Fruit fly (Drosophila melanogaster) whole organism, prepupa: Measurements from ENCODE around the gene CG10317.

ENCODE experiments used
- Blimp-1 ChIP-seq: fragments of 200-800 bp; sonication (Bioruptor generic); optimal IDR thresholded peaks from 3 replicates; lab custom pipeline; 2017; ENCODE audit warnings: missing biosample characterization, missing genetic modification characterization, mild to moderate bottlenecking, moderate library complexity, missing genetic modification reagents
- CG10631 ChIP-seq: fragments of 200-800 bp; sonication (Bioruptor generic); optimal IDR thresholded peaks from 2 replicates; lab custom pipeline; 2016; ENCODE audit warnings: missing biosample characterization, missing genetic modification characterization
- CG11902 ChIP-seq: fragments of 200-800 bp; sonication (Bioruptor generic); optimal IDR thresholded peaks from 3 replicates; lab custom pipeline; 2016; ENCODE audit warnings: missing biosample characterization, missing genetic modification characterization
- CG15336 ChIP-seq: fragments of 200-800 bp; sonication (Bioruptor generic); IDR thresholded peaks from 2 replicates; pipeline ENCODE4 v1.3.6; 2022; ENCODE audit warnings: missing biosample characterization, missing genetic modification characterization
- CG1621 ChIP-seq: fragments of 200-800 bp; sonication (Bioruptor generic); optimal IDR thresholded peaks from 3 replicates; lab custom pipeline; 2018; ENCODE audit warnings: missing biosample characterization, mild to moderate bottlenecking, missing genetic modification characterization
- CG16779 ChIP-seq: fragments of 200-800 bp; sonication (Bioruptor generic); optimal IDR thresholded peaks from 3 replicates; lab custom pipeline; 2017; ENCODE audit warnings: missing biosample characterization, mild to moderate bottlenecking, missing genetic modification characterization
- CG3032 ChIP-seq: fragments of 200-800 bp; optimal IDR thresholded peaks from 2 replicates; lab custom pipeline; 2019; ENCODE audit warnings: missing biosample characterization, mild to moderate bottlenecking, missing genetic modification characterization, moderate library complexity
- CG31627 ChIP-seq: fragments of 200-800 bp; sonication (Bioruptor generic); optimal IDR thresholded peaks from 3 replicates; lab custom pipeline; 2016; ENCODE audit warnings: missing biosample characterization, missing genetic modification characterization
- CG32006 ChIP-seq: fragments of 200-800 bp; sonication (Bioruptor generic); optimal IDR thresholded peaks from 3 replicates; lab custom pipeline; 2017; ENCODE audit warnings: missing biosample characterization, mild to moderate bottlenecking, missing genetic modification characterization
- CG34406 ChIP-seq: fragments of 200-800 bp; sonication (Bioruptor generic); optimal IDR thresholded peaks from 3 replicates; lab custom pipeline; 2016; ENCODE audit warnings: missing biosample characterization, missing genetic modification characterization
- CG3919 ChIP-seq: fragments of 200-800 bp; sonication (Bioruptor generic); optimal IDR thresholded peaks from 3 replicates; lab custom pipeline; 2016; ENCODE audit warnings: missing biosample characterization, missing genetic modification characterization
- CG4318 ChIP-seq: fragments of 200-800 bp; sonication (Bioruptor generic); optimal IDR thresholded peaks from 3 replicates; lab custom pipeline; 2017; ENCODE audit warnings: missing biosample characterization, mild to moderate bottlenecking, missing genetic modification characterization
- CG6163 ChIP-seq: fragments of 200-800 bp; sonication (Bioruptor generic); IDR thresholded peaks from 3 replicates; pipeline ENCODE4 v1.3.6; 2022; ENCODE audit warnings: missing biosample characterization, missing genetic modification characterization
- CG6276 ChIP-seq: fragments of 200-800 bp; sonication (Bioruptor generic); optimal IDR thresholded peaks from 2 replicates; lab custom pipeline; 2017; ENCODE audit warnings: missing biosample characterization, mild to moderate bottlenecking, missing genetic modification characterization
- CG6792 ChIP-seq: fragments of 200-800 bp; sonication (Bioruptor generic); optimal IDR thresholded peaks from 3 replicates; lab custom pipeline; 2016; ENCODE audit warnings: missing biosample characterization, missing genetic modification characterization
- CG6808 ChIP-seq: fragments of 200-800 bp; sonication (Bioruptor generic); optimal IDR thresholded peaks from 3 replicates; lab custom pipeline; 2017; ENCODE audit warnings: missing biosample characterization, missing genetic modification characterization, mild to moderate bottlenecking, moderate library complexity, missing genetic modification reagents
- CG7368 ChIP-seq: fragments of 200-800 bp; sonication (Bioruptor generic); optimal IDR thresholded peaks from 3 replicates; lab custom pipeline; 2016; ENCODE audit warnings: missing biosample characterization, missing genetic modification characterization
- CG8119 ChIP-seq: fragments of 200-800 bp; sonication (Bioruptor generic); IDR thresholded peaks from 3 replicates; pipeline ENCODE4 v1.3.6; 2022; ENCODE audit warnings: missing biosample characterization, missing genetic modification characterization
- CG8319 ChIP-seq: fragments of 200-800 bp; sonication (Bioruptor generic); optimal IDR thresholded peaks from 3 replicates; lab custom pipeline; 2016; ENCODE audit warnings: missing biosample characterization, missing genetic modification characterization
- CG9139 ChIP-seq: fragments of 200-800 bp; sonication (Bioruptor generic); optimal IDR thresholded peaks from 3 replicates; lab custom pipeline; 2017; ENCODE audit warnings: missing biosample characterization, mild to moderate bottlenecking, missing genetic modification characterization
- Eip75B ChIP-seq: fragments of 200-800 bp; sonication (Bioruptor generic); optimal IDR thresholded peaks from 3 replicates; lab custom pipeline; 2016; ENCODE audit warnings: missing biosample characterization, missing genetic modification characterization
- Eip78C ChIP-seq: fragments of 200-800 bp; sonication (Bioruptor generic); peaks from one replicate; lab custom pipeline; 2016; ENCODE audit warnings: missing biosample characterization, missing genetic modification characterization
- Ets21C ChIP-seq: fragments of 200-800 bp; sonication (Bioruptor generic); optimal IDR thresholded peaks from 3 replicates; lab custom pipeline; 2016; ENCODE audit warnings: missing biosample characterization, missing genetic modification characterization
- Ets96B ChIP-seq: fragments of 200-800 bp; optimal IDR thresholded peaks from 2 replicates; lab custom pipeline; 2019; ENCODE audit warnings: missing biosample characterization, mild to moderate bottlenecking, missing genetic modification characterization, moderate library complexity
- Hr39 ChIP-seq: fragments of 200-800 bp; sonication (Bioruptor generic); optimal IDR thresholded peaks from 2 replicates; lab custom pipeline; 2016; ENCODE audit warnings: missing biosample characterization, missing genetic modification characterization
- Hr4 ChIP-seq: fragments of 200-800 bp; sonication (Bioruptor generic); optimal IDR thresholded peaks from 3 replicates; lab custom pipeline; 2016; ENCODE audit warnings: missing biosample characterization, missing genetic modification characterization
- Met ChIP-seq: fragments of 200-800 bp; sonication (Bioruptor generic); optimal IDR thresholded peaks from 3 replicates; lab custom pipeline; 2016; ENCODE audit warnings: missing biosample characterization, missing genetic modification characterization
- Smox ChIP-seq: fragments of 200-800 bp; sonication (Bioruptor generic); optimal IDR thresholded peaks from 3 replicates; lab custom pipeline; 2016; ENCODE audit warnings: missing biosample characterization, missing genetic modification characterization
- Sox102F ChIP-seq: fragments of 200-800 bp; sonication (Bioruptor generic); optimal IDR thresholded peaks from 2 replicates; lab custom pipeline; 2016; ENCODE audit warnings: missing biosample characterization, mild to moderate bottlenecking, missing genetic modification characterization
- Sox15 ChIP-seq: fragments of 200-800 bp; sonication (Bioruptor generic); optimal IDR thresholded peaks from 3 replicates; lab custom pipeline; 2016; ENCODE audit warnings: missing biosample characterization, missing genetic modification characterization
- achi ChIP-seq: fragments of 200-800 bp; sonication (Bioruptor generic); optimal IDR thresholded peaks from 3 replicates; lab custom pipeline; 2016; ENCODE audit warnings: missing biosample characterization, missing genetic modification characterization
- acj6 ChIP-seq: fragments of 200-800 bp; sonication (Bioruptor generic); optimal IDR thresholded peaks from 3 replicates; lab custom pipeline; 2016; ENCODE audit warnings: missing biosample characterization, missing genetic modification characterization
- dsx ChIP-seq: fragments of 200-800 bp; optimal IDR thresholded peaks from 3 replicates; lab custom pipeline; 2019; ENCODE audit warnings: missing biosample characterization, mild to moderate bottlenecking, missing genetic modification characterization, moderate library complexity; ENCODE audit not compliant: poor library complexity, severe bottlenecking
- eg ChIP-seq: fragments of 200-800 bp; sonication (Bioruptor generic); IDR thresholded peaks from 3 replicates; pipeline ENCODE4 v1.3.6; 2022; ENCODE audit warnings: missing biosample characterization, missing genetic modification characterization
- esn ChIP-seq: fragments of 200-800 bp; sonication (Bioruptor generic); optimal IDR thresholded peaks from 2 replicates; lab custom pipeline; 2016; ENCODE audit warnings: missing biosample characterization, mild to moderate bottlenecking, missing genetic modification characterization, moderate library complexity
- fd85E ChIP-seq: fragments of 200-800 bp; sonication (Bioruptor generic); optimal IDR thresholded peaks from 3 replicates; lab custom pipeline; 2016; ENCODE audit warnings: missing biosample characterization, missing genetic modification characterization
- fkh ChIP-seq: fragments of 200-800 bp; sonication (Bioruptor generic); optimal IDR thresholded peaks from 3 replicates; lab custom pipeline; 2017; ENCODE audit warnings: missing biosample characterization, mild to moderate bottlenecking, missing genetic modification characterization, moderate library complexity
- net ChIP-seq: fragments of 200-800 bp; sonication (Bioruptor generic); optimal IDR thresholded peaks from 3 replicates; lab custom pipeline; 2016; ENCODE audit warnings: missing biosample characterization, missing genetic modification characterization
- ss ChIP-seq, 2 experiments: fragments of 200-800 bp; sonication (Bioruptor generic); optimal IDR thresholded peaks; 2 replicates in 1 of 2; 3 replicates in 1 of 2; lab custom pipeline; 2017 to 2018; ENCODE audit warnings: mild to moderate bottlenecking in 2 of 2, missing biosample characterization in 2 of 2, missing genetic modification characterization in 2 of 2, moderate library complexity in 1 of 2
- svp ChIP-seq: fragments of 200-800 bp; sonication (Bioruptor generic); peaks from one replicate; lab custom pipeline; 2016; ENCODE audit warnings: missing biosample characterization, missing genetic modification characterization
- topi ChIP-seq: fragments of 200-800 bp; sonication (Bioruptor generic); optimal IDR thresholded peaks from 3 replicates; lab custom pipeline; 2016; ENCODE audit warnings: missing biosample characterization, missing genetic modification characterization

The CG10317 gene

dm6 chr3R:16349111-16349655, 21.1 kb downstream of the CG10317 start, which contains the start of the genes CG14879 and Manf:
Gene CG14879 (minus strand): TSS chr3R:16349226.
Gene Manf (plus strand): TSS chr3R:16349404.
- TF ChIP-seq Ets96B (tag; lab: Kevin White, UChicago): no peak
- no peak for TF ChIP-seq Blimp-1 (GFP tag; lab: Kevin White, UChicago)
- TF ChIP-seq CG6792 (GFP tag; lab: Kevin White, UChicago): no peak
- TF ChIP-seq Sox102F (GFP tag; lab: Kevin White, UChicago): no peak
- peak; percentile 97 for TF ChIP-seq CG1621 (tag; lab: Kevin White, UChicago)
- no peak for TF ChIP-seq fd85E (GFP tag; lab: Kevin White, UChicago)
- no peak for TF ChIP-seq Smox
- peak; percentile 2 for TF ChIP-seq topi (GFP tag; lab: Kevin White, UChicago)
- TF ChIP-seq Eip78C (GFP tag; lab: Kevin White, UChicago): peak; percentile 28
- TF ChIP-seq CG3032 (tag; lab: Kevin White, UChicago): no peak
- TF ChIP-seq CG6808 (GFP tag; lab: Kevin White, UChicago): no peak
- TF ChIP-seq ss (GFP tag; optimal IDR thresholded peaks at IDR 0.05; lab: Kevin White, UChicago): no peak
- no peak for TF ChIP-seq CG4318 (GFP tag; lab: Kevin White, UChicago)
- peak; percentile 63 for TF ChIP-seq fkh (GFP tag; lab: Kevin White, UChicago)
- TF ChIP-seq acj6 (GFP tag; lab: Kevin White, UChicago): no peak
- no peak for TF ChIP-seq CG3919
- no peak for TF ChIP-seq Eip75B
- no peak for TF ChIP-seq CG31627 (GFP tag; lab: Kevin White, UChicago)
- no peak for TF ChIP-seq CG8119

- TF ChIP-seq CG34406 (GFP tag; lab: Kevin White, UChicago) (no peak), CG32006 (GFP tag; lab: Kevin White, UChicago) (no peak), CG7368 (GFP tag; lab: Kevin White, UChicago) (no peak), CG16779 (tag; lab: Kevin White, UChicago) (no peak), Ets96B (tag; lab: Kevin White, UChicago) (no peak), Hr39 (GFP tag; lab: Kevin White, UChicago) (no peak), Sox15 (GFP tag; lab: Kevin White, UChicago) (no peak), Hr4 (GFP tag; lab: Kevin White, UChicago) (no peak), esn (GFP tag; lab: Kevin White, UChicago) (no peak), CG8319 (GFP tag; lab: Kevin White, UChicago) (no peak), Ets21C (no peak), CG4318 (GFP tag; lab: Kevin White, UChicago) (no peak), Sox102F (GFP tag; lab: Kevin White, UChicago) (no peak), CG15336 (GFP tag; lab: Robert Waterston, UW) (no peak), net (GFP tag; lab: Kevin White, UChicago) (no peak), CG9139 (no peak), Eip78C (GFP tag; lab: Kevin White, UChicago) (no peak)
Observed at dm6 chr3R:16348289-16348688, 22.0 kb downstream of the CG10317 start.

dm6 chr3R:16347626-16348264, 22.6 kb downstream of the CG10317 start:
- TF ChIP-seq eg (GFP tag; lab: Robert Waterston, UW) (no peak), CG32006 (GFP tag; lab: Kevin White, UChicago) (no peak), fkh (GFP tag; lab: Kevin White, UChicago) (peak; percentile 53)

- peak; percentile 31 for TF ChIP-seq net (GFP tag; lab: Kevin White, UChicago)
- TF ChIP-seq CG6276 (GFP tag; lab: Kevin White, UChicago): no peak
- no peak for TF ChIP-seq Blimp-1 (GFP tag; lab: Kevin White, UChicago)
- TF ChIP-seq dsx: peak; percentile 79
- TF ChIP-seq CG1621 (tag; lab: Kevin White, UChicago): peak; percentile 26
- TF ChIP-seq esn (GFP tag; lab: Kevin White, UChicago): peak; percentile 87
- no peak for TF ChIP-seq CG16779 (tag; lab: Kevin White, UChicago)
- TF ChIP-seq Smox: no peak
- TF ChIP-seq CG11902: peak; percentile 69
- TF ChIP-seq Eip75B: peak; percentile 82
- TF ChIP-seq CG32006 (GFP tag; lab: Kevin White, UChicago): no peak
- peak; percentile 82 for TF ChIP-seq CG10631 (GFP tag; lab: Kevin White, UChicago)
- TF ChIP-seq Sox15 (GFP tag; lab: Kevin White, UChicago): peak; percentile 69
- no peak for TF ChIP-seq svp (GFP tag; lab: Kevin White, UChicago)
- no peak for TF ChIP-seq CG4318 (GFP tag; lab: Kevin White, UChicago)
- peak; percentile 85 for TF ChIP-seq Hr39 (GFP tag; lab: Kevin White, UChicago)
- TF ChIP-seq Met (GFP tag; lab: Kevin White, UChicago): no peak
- peak; percentile 81 for TF ChIP-seq Hr4 (GFP tag; lab: Kevin White, UChicago)
- peak; percentile 37; the same call in 1 of the 3 replicates for TF ChIP-seq CG6163 (GFP tag; lab: Robert Waterston, UW)
- peak; percentile 56 for TF ChIP-seq CG8319 (GFP tag; lab: Kevin White, UChicago)
- no peak for TF ChIP-seq achi (GFP tag; lab: Kevin White, UChicago)
- peak in 1 of 2 experiments; percentile 75 for TF ChIP-seq ss (GFP tag; optimal IDR thresholded peaks at IDR 0.05; lab: Kevin White, UChicago)
- TF ChIP-seq fd85E (GFP tag; lab: Kevin White, UChicago): no peak
Observed at dm6 chr3R:16341817-16342374, 28.4 kb downstream of the CG10317 start, which contains the start of the genes SF2 and pad. Gene SF2 (minus strand): TSS chr3R:16341988. Gene pad (plus strand): TSS chr3R:16342318.
